Fruit fly (Drosophila melanogaster) whole organism, prepupa: ENCODE results near the gene Mpcp2.

Experiments
- CG11294 ChIP-seq: fragments of 200-800 bp; sonication (Bioruptor generic); IDR thresholded peaks from 2 replicates; pipeline ENCODE4 v1.3.6; 2022; ENCODE audit warnings: missing biosample characterization, missing genetic modification characterization
- CG11762 ChIP-seq: fragments of 200-800 bp; sonication (Bioruptor generic); optimal IDR thresholded peaks from 3 replicates; lab custom pipeline; 2016; ENCODE audit warnings: missing biosample characterization, missing genetic modification characterization; ENCODE audit not compliant: insufficient read depth
- CG11902 ChIP-seq: fragments of 200-800 bp; sonication (Bioruptor generic); optimal IDR thresholded peaks from 3 replicates; lab custom pipeline; 2016; ENCODE audit warnings: missing biosample characterization, missing genetic modification characterization
- CG15336 ChIP-seq: fragments of 200-800 bp; sonication (Bioruptor generic); IDR thresholded peaks from 2 replicates; pipeline ENCODE4 v1.3.6; 2022; ENCODE audit warnings: missing biosample characterization, missing genetic modification characterization
- CG16779 ChIP-seq: fragments of 200-800 bp; sonication (Bioruptor generic); optimal IDR thresholded peaks from 3 replicates; lab custom pipeline; 2017; ENCODE audit warnings: missing biosample characterization, mild to moderate bottlenecking, missing genetic modification characterization
- CG32006 ChIP-seq: fragments of 200-800 bp; sonication (Bioruptor generic); optimal IDR thresholded peaks from 3 replicates; lab custom pipeline; 2017; ENCODE audit warnings: missing biosample characterization, mild to moderate bottlenecking, missing genetic modification characterization
- CG34406 ChIP-seq: fragments of 200-800 bp; sonication (Bioruptor generic); optimal IDR thresholded peaks from 3 replicates; lab custom pipeline; 2016; ENCODE audit warnings: missing biosample characterization, missing genetic modification characterization
- CG4318 ChIP-seq: fragments of 200-800 bp; sonication (Bioruptor generic); optimal IDR thresholded peaks from 3 replicates; lab custom pipeline; 2017; ENCODE audit warnings: missing biosample characterization, mild to moderate bottlenecking, missing genetic modification characterization
- CG6163 ChIP-seq: fragments of 200-800 bp; sonication (Bioruptor generic); IDR thresholded peaks from 3 replicates; pipeline ENCODE4 v1.3.6; 2022; ENCODE audit warnings: missing biosample characterization, missing genetic modification characterization
- CG6276 ChIP-seq: fragments of 200-800 bp; sonication (Bioruptor generic); optimal IDR thresholded peaks from 2 replicates; lab custom pipeline; 2017; ENCODE audit warnings: missing biosample characterization, mild to moderate bottlenecking, missing genetic modification characterization
- CG6792 ChIP-seq: fragments of 200-800 bp; sonication (Bioruptor generic); optimal IDR thresholded peaks from 3 replicates; lab custom pipeline; 2016; ENCODE audit warnings: missing biosample characterization, missing genetic modification characterization
- CG6854 ChIP-seq: fragments of 200-800 bp; sonication (Bioruptor generic); optimal IDR thresholded peaks from 2 replicates; lab custom pipeline; 2017; ENCODE audit warnings: missing biosample characterization, mild to moderate bottlenecking, missing genetic modification characterization
- CG7368 ChIP-seq: fragments of 200-800 bp; sonication (Bioruptor generic); optimal IDR thresholded peaks from 3 replicates; lab custom pipeline; 2016; ENCODE audit warnings: missing biosample characterization, missing genetic modification characterization
- CG8119 ChIP-seq: fragments of 200-800 bp; sonication (Bioruptor generic); IDR thresholded peaks from 3 replicates; pipeline ENCODE4 v1.3.6; 2022; ENCODE audit warnings: missing biosample characterization, missing genetic modification characterization
- CG8319 ChIP-seq: fragments of 200-800 bp; sonication (Bioruptor generic); optimal IDR thresholded peaks from 3 replicates; lab custom pipeline; 2016; ENCODE audit warnings: missing biosample characterization, missing genetic modification characterization
- Eip75B ChIP-seq: fragments of 200-800 bp; sonication (Bioruptor generic); optimal IDR thresholded peaks from 3 replicates; lab custom pipeline; 2016; ENCODE audit warnings: missing biosample characterization, missing genetic modification characterization
- Eip78C ChIP-seq: fragments of 200-800 bp; sonication (Bioruptor generic); peaks from one replicate; lab custom pipeline; 2016; ENCODE audit warnings: missing biosample characterization, missing genetic modification characterization
- Ets96B ChIP-seq: fragments of 200-800 bp; optimal IDR thresholded peaks from 2 replicates; lab custom pipeline; 2019; ENCODE audit warnings: missing biosample characterization, mild to moderate bottlenecking, missing genetic modification characterization, moderate library complexity
- Hr4 ChIP-seq: fragments of 200-800 bp; sonication (Bioruptor generic); optimal IDR thresholded peaks from 3 replicates; lab custom pipeline; 2016; ENCODE audit warnings: missing biosample characterization, missing genetic modification characterization
- Lpt ChIP-seq: fragments of 200-800 bp; sonication (Bioruptor generic); optimal IDR thresholded peaks from 3 replicates; lab custom pipeline; 2016; ENCODE audit warnings: missing biosample characterization, missing genetic modification characterization
- Met ChIP-seq: fragments of 200-800 bp; sonication (Bioruptor generic); optimal IDR thresholded peaks from 3 replicates; lab custom pipeline; 2016; ENCODE audit warnings: missing biosample characterization, missing genetic modification characterization
- OdsH ChIP-seq: fragments of 200-800 bp; sonication (Bioruptor generic); optimal IDR thresholded peaks from 3 replicates; lab custom pipeline; 2016; ENCODE audit warnings: missing biosample characterization, missing genetic modification characterization
- Smox ChIP-seq: fragments of 200-800 bp; sonication (Bioruptor generic); optimal IDR thresholded peaks from 3 replicates; lab custom pipeline; 2016; ENCODE audit warnings: missing biosample characterization, missing genetic modification characterization
- Sox102F ChIP-seq: fragments of 200-800 bp; sonication (Bioruptor generic); optimal IDR thresholded peaks from 2 replicates; lab custom pipeline; 2016; ENCODE audit warnings: missing biosample characterization, mild to moderate bottlenecking, missing genetic modification characterization
- Sox14 ChIP-seq: fragments of 200-800 bp; sonication (Bioruptor generic); optimal IDR thresholded peaks from 3 replicates; lab custom pipeline; 2016; ENCODE audit warnings: missing biosample characterization, missing genetic modification characterization
- achi ChIP-seq: fragments of 200-800 bp; sonication (Bioruptor generic); optimal IDR thresholded peaks from 3 replicates; lab custom pipeline; 2016; ENCODE audit warnings: missing biosample characterization, missing genetic modification characterization
- acj6 ChIP-seq: fragments of 200-800 bp; sonication (Bioruptor generic); optimal IDR thresholded peaks from 3 replicates; lab custom pipeline; 2016; ENCODE audit warnings: missing biosample characterization, missing genetic modification characterization
- cyc ChIP-seq: fragments of 200-800 bp; sonication (Bioruptor generic); optimal IDR thresholded peaks from 3 replicates; lab custom pipeline; 2016; ENCODE audit warnings: missing biosample characterization, missing genetic modification characterization
- dac ChIP-seq: fragments of 200-800 bp; sonication (Bioruptor generic); optimal IDR thresholded peaks from 2 replicates; lab custom pipeline; 2017; ENCODE audit warnings: missing biosample characterization, mild to moderate bottlenecking, missing genetic modification characterization
- dsx ChIP-seq: fragments of 200-800 bp; optimal IDR thresholded peaks from 3 replicates; lab custom pipeline; 2019; ENCODE audit warnings: missing biosample characterization, mild to moderate bottlenecking, missing genetic modification characterization, moderate library complexity; ENCODE audit not compliant: poor library complexity, severe bottlenecking
- eg ChIP-seq: fragments of 200-800 bp; sonication (Bioruptor generic); IDR thresholded peaks from 3 replicates; pipeline ENCODE4 v1.3.6; 2022; ENCODE audit warnings: missing biosample characterization, missing genetic modification characterization
- esn ChIP-seq: fragments of 200-800 bp; sonication (Bioruptor generic); optimal IDR thresholded peaks from 2 replicates; lab custom pipeline; 2016; ENCODE audit warnings: missing biosample characterization, mild to moderate bottlenecking, missing genetic modification characterization, moderate library complexity
- fkh ChIP-seq: fragments of 200-800 bp; sonication (Bioruptor generic); optimal IDR thresholded peaks from 3 replicates; lab custom pipeline; 2017; ENCODE audit warnings: missing biosample characterization, mild to moderate bottlenecking, missing genetic modification characterization, moderate library complexity
- lz ChIP-seq: fragments of 200-800 bp; sonication (Bioruptor generic); optimal IDR thresholded peaks from 3 replicates; lab custom pipeline; 2016; ENCODE audit warnings: missing biosample characterization, missing genetic modification characterization
- salr ChIP-seq, 2 experiments: fragments of 200-800 bp; sonication (Bioruptor generic); optimal IDR thresholded peaks; 3 replicates each; lab custom pipeline; 2016 to 2018; ENCODE audit warnings: missing biosample characterization in 2 of 2, missing genetic modification characterization in 2 of 2, mild to moderate bottlenecking in 1 of 2
- ss ChIP-seq, 2 experiments: fragments of 200-800 bp; sonication (Bioruptor generic); optimal IDR thresholded peaks; 2 replicates in 1 of 2; 3 replicates in 1 of 2; lab custom pipeline; 2017 to 2018; ENCODE audit warnings: mild to moderate bottlenecking in 2 of 2, missing biosample characterization in 2 of 2, missing genetic modification characterization in 2 of 2, moderate library complexity in 1 of 2
- svp ChIP-seq: fragments of 200-800 bp; sonication (Bioruptor generic); peaks from one replicate; lab custom pipeline; 2016; ENCODE audit warnings: missing biosample characterization, missing genetic modification characterization
- topi ChIP-seq: fragments of 200-800 bp; sonication (Bioruptor generic); optimal IDR thresholded peaks from 3 replicates; lab custom pipeline; 2016; ENCODE audit warnings: missing biosample characterization, missing genetic modification characterization
- vri ChIP-seq: fragments of 200-800 bp; sonication (Bioruptor generic); optimal IDR thresholded peaks from 3 replicates; lab custom pipeline; 2016; ENCODE audit warnings: missing biosample characterization, mild to moderate bottlenecking, missing genetic modification characterization

Mpcp2 gene

dm6 chr3L:14509981-14510380 lies 27.5 kb upstream of the Mpcp2 start:
- TF ChIP-seq fkh (GFP tag; lab: Kevin White, UChicago) (peak; percentile 61), vri (GFP tag; lab: Kevin White, UChicago) (peak; percentile 96), CG11294 (no peak), Sox14 (GFP tag; lab: Kevin White, UChicago) (peak; percentile 38)

- TF ChIP-seq ss (GFP tag; optimal IDR thresholded peaks at IDR 0.05; lab: Kevin White, UChicago) (no peak), Eip78C (GFP tag; lab: Kevin White, UChicago) (peak; percentile 27), svp (no peak), CG32006 (GFP tag; lab: Kevin White, UChicago) (no peak), dsx (GFP tag; lab: Kevin White, UChicago) (peak; percentile 72), CG4318 (no peak), CG16779 (no peak)
These were observed 24.2 kb upstream of the Mpcp2 start for dm6 chr3L:14513286-14513685.

- TF ChIP-seq eg (GFP tag; lab: Robert Waterston, UW) = peak; percentile 36; the same call in 1 of the 3 replicates
- TF ChIP-seq Hr4 (GFP tag; lab: Kevin White, UChicago) = peak; percentile 27
- peak; percentile 2 for TF ChIP-seq CG34406 (GFP tag; lab: Kevin White, UChicago)
- TF ChIP-seq CG7368 (GFP tag; lab: Kevin White, UChicago) = peak; percentile 2
- TF ChIP-seq CG15336 (GFP tag; lab: Robert Waterston, UW) = peak; percentile 70
- peak; percentile 57 for TF ChIP-seq CG6276
- peak; percentile 4 for TF ChIP-seq OdsH (GFP tag; lab: Kevin White, UChicago)
- TF ChIP-seq Eip78C (GFP tag; lab: Kevin White, UChicago) = peak; percentile 22
- peak; percentile 10 for TF ChIP-seq Lpt (GFP tag; lab: Kevin White, UChicago)
- no peak for TF ChIP-seq CG8319 (GFP tag; lab: Kevin White, UChicago)
- peak; percentile 37 for TF ChIP-seq CG32006 (GFP tag; lab: Kevin White, UChicago)
- peak; percentile 22 for TF ChIP-seq dac (GFP tag; lab: Kevin White, UChicago)
- TF ChIP-seq CG8119 (GFP tag; lab: Robert Waterston, UW) = peak; percentile 75
- TF ChIP-seq Met = no peak
- TF ChIP-seq Sox102F (GFP tag; lab: Kevin White, UChicago) = peak; percentile 15
- no peak for TF ChIP-seq lz (GFP tag; lab: Kevin White, UChicago)
- no peak for TF ChIP-seq Smox (GFP tag; lab: Kevin White, UChicago)
- peak; percentile 71 for TF ChIP-seq CG6854 (GFP tag; lab: Kevin White, UChicago)
- TF ChIP-seq, all 60 proteins: peak for 14
These were observed 21.8 kb upstream of the Mpcp2 start for dm6 chr3L:14515690-14516089.

- TF ChIP-seq CG6792 (GFP tag; lab: Kevin White, UChicago) = no peak
- no peak for TF ChIP-seq dac (GFP tag; lab: Kevin White, UChicago)
These were observed 19.9 kb upstream of the Mpcp2 start, which contains the start of gene CG9592 for dm6 chr3L:14517525-14517924. TSS of gene CG9592 (plus strand) at chr3L:14517825.

- TF ChIP-seq Lpt (GFP tag; lab: Kevin White, UChicago) (no peak), esn (no peak), CG16779 (no peak), acj6 (GFP tag; lab: Kevin White, UChicago) (no peak), salr (GFP tag; optimal IDR thresholded peaks at IDR 0.05; lab: Kevin White, UChicago) (no peak), topi (GFP tag; lab: Kevin White, UChicago) (no peak), CG6163 (no peak), CG11902 (GFP tag; lab: Kevin White, UChicago) (no peak), cyc (GFP tag; lab: Kevin White, UChicago) (no peak), CG8119 (GFP tag; lab: Robert Waterston, UW) (no peak), Eip75B (GFP tag; lab: Kevin White, UChicago) (no peak), Met (no peak), achi (GFP tag; lab: Kevin White, UChicago) (no peak), svp (no peak), CG11762 (GFP tag; lab: Kevin White, UChicago) (no peak), Ets96B (no peak)
These were observed 15.9 kb upstream of the Mpcp2 start, which contains the start of gene CG4613 for dm6 chr3L:14521590-14521989. TSS of gene CG4613 (minus strand) at chr3L:14521690.
